Worm (Caenorhabditis elegans) whole organism, late embryonic: ENCODE results near the gene C02F5.10.

ENCODE experiments used
- C08G9.2 ChIP-seq: sonication (generic microtip); optimal IDR thresholded peaks from 2 replicates; lab custom pipeline; 2016; ENCODE audit warnings: mild to moderate bottlenecking, missing genetic modification characterization, moderate library complexity, missing compliant biosample characterization
- C38D4.7 ChIP-seq: fragments of 200-800 bp; sonication (Bioruptor generic); optimal IDR thresholded peaks from 2 replicates; lab custom pipeline; 2018; ENCODE audit warnings: mild to moderate bottlenecking, missing genetic modification characterization, moderate library complexity, missing compliant biosample characterization
- F13H6.1 ChIP-seq: sonication (generic microtip); optimal IDR thresholded peaks from 2 replicates; lab custom pipeline; 2016; ENCODE audit warnings: missing genetic modification characterization, missing compliant biosample characterization
- T23F11.4 ChIP-seq: fragments of 200-800 bp; sonication (Bioruptor generic); optimal IDR thresholded peaks from 2 replicates; lab custom pipeline; 2018; ENCODE audit warnings: mild to moderate bottlenecking, missing genetic modification characterization, missing compliant biosample characterization
- Y22D7AL.16 ChIP-seq: sonication (generic microtip); optimal IDR thresholded peaks from 2 replicates; lab custom pipeline; 2016; ENCODE audit warnings: missing genetic modification characterization, missing compliant biosample characterization
- ahr-1 ChIP-seq: sonication (generic microtip); optimal IDR thresholded peaks from 2 replicates; lab custom pipeline; 2016; ENCODE audit warnings: missing genetic modification characterization, missing compliant biosample characterization
- ceh-14 ChIP-seq: sonication (generic microtip); optimal IDR thresholded peaks from 2 replicates; lab custom pipeline; 2016; ENCODE audit warnings: missing genotype, missing genetic modification characterization, missing compliant biosample characterization
- ceh-18 ChIP-seq: sonication (generic microtip); optimal IDR thresholded peaks from 2 replicates; lab custom pipeline; 2016; ENCODE audit warnings: missing genetic modification characterization, missing compliant biosample characterization
- ceh-19 ChIP-seq: fragments of 200-800 bp; sonication (Bioruptor generic); optimal IDR thresholded peaks from 2 replicates; lab custom pipeline; 2018; ENCODE audit warnings: mild to moderate bottlenecking, missing genetic modification characterization, missing compliant biosample characterization
- ceh-24 ChIP-seq: sonication (generic microtip); optimal IDR thresholded peaks from 2 replicates; lab custom pipeline; 2016; ENCODE audit warnings: mild to moderate bottlenecking, missing genetic modification characterization, missing compliant biosample characterization
- ceh-31 ChIP-seq: sonication (generic microtip); optimal IDR thresholded peaks from 2 replicates; lab custom pipeline; 2016; ENCODE audit warnings: missing genetic modification characterization, missing compliant biosample characterization
- ceh-34 ChIP-seq: sonication (generic microtip); optimal IDR thresholded peaks from 2 replicates; lab custom pipeline; 2016; ENCODE audit warnings: mild to moderate bottlenecking, missing genetic modification characterization, missing compliant biosample characterization
- ceh-45 ChIP-seq: fragments of 200-800 bp; sonication (Bioruptor generic); IDR thresholded peaks from 2 replicates; pipeline ENCODE4 v1.3.6; 2022; ENCODE audit warnings: missing genetic modification reagents, missing genetic modification characterization, missing compliant biosample characterization
- ceh-6 ChIP-seq: fragments of 200-800 bp; sonication (Bioruptor generic); optimal IDR thresholded peaks from 2 replicates; lab custom pipeline; 2018; ENCODE audit warnings: mild to moderate bottlenecking, missing genetic modification characterization, missing compliant biosample characterization
- dmd-4 ChIP-seq: sonication (generic microtip); optimal IDR thresholded peaks from 2 replicates; lab custom pipeline; 2016; ENCODE audit warnings: borderline replicate concordance, missing genetic modification characterization, missing compliant biosample characterization
- ets-4 ChIP-seq: sonication (generic microtip); optimal IDR thresholded peaks from 2 replicates; lab custom pipeline; 2016; ENCODE audit warnings: missing genetic modification characterization, missing compliant biosample characterization
- eyg-1 ChIP-seq: sonication (generic microtip); optimal IDR thresholded peaks from 2 replicates; lab custom pipeline; 2016; ENCODE audit warnings: missing genotype, missing genetic modification characterization, missing compliant biosample characterization
- fax-1 ChIP-seq: sonication (generic microtip); optimal IDR thresholded peaks from 2 replicates; lab custom pipeline; 2016; ENCODE audit warnings: missing genotype, missing genetic modification characterization, missing compliant biosample characterization
- fkh-10 ChIP-seq: fragments of 150-350 bp; optimal IDR thresholded peaks from 2 replicates; lab custom pipeline; 2014; ENCODE audit warnings: missing biosample characterization, missing genetic modification reagents, missing genetic modification characterization
- hlh-13 ChIP-seq: fragments of 200-800 bp; sonication (Bioruptor generic); optimal IDR thresholded peaks from 2 replicates; lab custom pipeline; 2018; ENCODE audit warnings: mild to moderate bottlenecking, missing genetic modification characterization, missing compliant biosample characterization
- hlh-30 ChIP-seq: sonication (generic microtip); optimal IDR thresholded peaks from 2 replicates; lab custom pipeline; 2017; ENCODE audit warnings: antibody characterized with exemption, missing genetic modification characterization, missing compliant biosample characterization; ENCODE audit not compliant: insufficient read depth
- lim-6 ChIP-seq: sonication (generic microtip); optimal IDR thresholded peaks from 2 replicates; lab custom pipeline; 2016; ENCODE audit warnings: missing genetic modification characterization, missing compliant biosample characterization
- madf-2 ChIP-seq: sonication (generic microtip); optimal IDR thresholded peaks from 2 replicates; lab custom pipeline; 2017; ENCODE audit warnings: missing genetic modification characterization, missing compliant biosample characterization
- mec-3 ChIP-seq: sonication (generic microtip); optimal IDR thresholded peaks from 2 replicates; lab custom pipeline; 2016; ENCODE audit warnings: borderline replicate concordance, missing genetic modification characterization, missing compliant biosample characterization
- nfya-1 ChIP-seq: sonication (generic microtip); optimal IDR thresholded peaks from 2 replicates; lab custom pipeline; 2017; ENCODE audit warnings: missing genetic modification characterization, mild to moderate bottlenecking, missing compliant biosample characterization, antibody characterized with exemption, moderate library complexity
- nhr-232 ChIP-seq: sonication (generic microtip); optimal IDR thresholded peaks from 2 replicates; lab custom pipeline; 2016; ENCODE audit warnings: missing genetic modification characterization, missing compliant biosample characterization
- odd-2 ChIP-seq: sonication (generic microtip); optimal IDR thresholded peaks from 2 replicates; lab custom pipeline; 2017; ENCODE audit warnings: antibody characterized with exemption, mild to moderate bottlenecking, missing genetic modification characterization, missing compliant biosample characterization
- pat-9 ChIP-seq: fragments of 200-800 bp; sonication (Bioruptor generic); optimal IDR thresholded peaks from 2 replicates; lab custom pipeline; 2018; ENCODE audit warnings: mild to moderate bottlenecking, missing genetic modification characterization, moderate library complexity, missing compliant biosample characterization
- pax-1 ChIP-seq: fragments of 150-350 bp; optimal IDR thresholded peaks from 2 replicates; lab custom pipeline; 2014; ENCODE audit warnings: missing biosample characterization, missing genetic modification characterization
- pqm-1 ChIP-seq: sonication (generic microtip); optimal IDR thresholded peaks from 2 replicates; lab custom pipeline; 2016; ENCODE audit warnings: missing genetic modification characterization, missing compliant biosample characterization
- ref-2 ChIP-seq: sonication (generic microtip); optimal IDR thresholded peaks from 2 replicates; lab custom pipeline; 2016; ENCODE audit warnings: missing genetic modification characterization, missing compliant biosample characterization
- rnt-1 ChIP-seq: sonication (generic microtip); optimal IDR thresholded peaks from 2 replicates; lab custom pipeline; 2016; ENCODE audit warnings: missing genetic modification characterization, missing compliant biosample characterization
- sox-4 ChIP-seq: sonication (generic microtip); optimal IDR thresholded peaks from 2 replicates; lab custom pipeline; 2017; ENCODE audit warnings: mild to moderate bottlenecking, missing genetic modification characterization, inconsistent platforms, missing compliant biosample characterization
- tbx-2 ChIP-seq: sonication (generic microtip); optimal IDR thresholded peaks from 2 replicates; lab custom pipeline; 2016; ENCODE audit warnings: missing genetic modification characterization, missing compliant biosample characterization
- ttx-3 ChIP-seq: sonication (generic microtip); optimal IDR thresholded peaks from 2 replicates; lab custom pipeline; 2016; ENCODE audit warnings: missing genetic modification reagents, missing genetic modification characterization, missing compliant biosample characterization
- unc-42 ChIP-seq: sonication (generic microtip); optimal IDR thresholded peaks from 2 replicates; lab custom pipeline; 2016; ENCODE audit warnings: missing genotype, missing genetic modification characterization, missing compliant biosample characterization
- unc-55 ChIP-seq: sonication (generic microtip); optimal IDR thresholded peaks from 2 replicates; lab custom pipeline; 2017; ENCODE audit warnings: missing biosample characterization, missing genetic modification reagents, missing genetic modification characterization
- unc-86 ChIP-seq: sonication (generic microtip); optimal IDR thresholded peaks from 2 replicates; lab custom pipeline; 2016; ENCODE audit warnings: missing genetic modification characterization, missing compliant biosample characterization
- zip-5 ChIP-seq: sonication (generic microtip); optimal IDR thresholded peaks from 2 replicates; lab custom pipeline; 2016; ENCODE audit warnings: missing genetic modification characterization, missing compliant biosample characterization
- ztf-16 ChIP-seq: sonication (generic microtip); optimal IDR thresholded peaks from 2 replicates; lab custom pipeline; 2017; ENCODE audit warnings: missing genetic modification characterization, missing compliant biosample characterization

The C02F5.10 gene

DNA sequence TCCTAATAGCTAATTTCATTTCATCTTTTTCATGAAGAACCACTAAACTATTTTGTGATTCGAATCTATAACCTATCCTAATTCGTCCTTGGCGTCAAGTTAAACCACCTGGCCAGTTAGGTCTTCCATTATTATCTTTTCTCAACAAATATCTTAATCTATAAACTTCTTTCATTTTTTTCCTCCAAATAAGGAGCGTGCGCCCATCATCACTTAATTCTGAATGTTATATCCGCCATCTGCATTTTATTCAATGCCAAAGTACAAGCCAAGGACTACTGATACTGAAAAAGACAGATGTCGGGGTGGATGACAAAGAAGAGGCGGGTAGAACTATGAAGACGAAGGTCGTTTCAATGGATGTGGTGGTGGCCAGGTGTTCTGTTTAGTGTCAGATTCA is 20.4 kb downstream of the C02F5.10 start:
- TF ChIP-seq madf-2: no peak
- TF ChIP-seq, all 69 proteins: peak for 0

DNA sequence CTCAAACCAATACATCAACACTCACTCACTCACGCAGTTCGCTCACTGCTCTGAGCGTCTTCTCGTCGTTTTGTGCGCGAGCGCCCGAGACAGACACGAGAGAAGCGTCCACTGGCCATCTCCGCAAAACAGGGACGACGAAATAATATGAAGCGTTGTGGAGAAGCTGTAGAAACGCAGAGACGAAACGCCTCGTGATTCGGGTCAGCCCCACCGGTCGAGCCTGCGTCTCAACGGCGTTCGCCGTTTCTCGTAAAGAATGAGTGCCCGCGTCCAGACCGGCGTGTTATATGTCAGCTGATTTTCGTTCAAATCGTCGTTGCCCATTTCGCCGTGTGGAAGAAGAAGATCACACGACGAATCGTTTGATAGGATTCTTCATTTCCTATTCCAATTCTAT is 21.8 kb downstream of the C02F5.10 start, which contains the start of gene fbxl-1:
fbxl-1 (plus strand) TSS at position 320 of the 400 bp plus-strand sequence.
- TF ChIP-seq hlh-30 (tag; lab: Kevin White, UChicago) (peak; percentile 95), ceh-14 (tag; lab: Kevin White, UChicago) (peak; percentile 13), ztf-16 (peak; percentile 16), F13H6.1 (tag; lab: Kevin White, UChicago) (peak; percentile 13), ceh-45 (no peak), ttx-3 (tag; lab: Kevin White, UChicago) (no peak), ceh-34 (peak; percentile 73), ceh-18 (peak; percentile 57), ets-4 (tag; lab: Kevin White, UChicago) (no peak), tbx-2 (peak; percentile 66), T23F11.4 (GFP tag; lab: Kevin White, UChicago) (no peak), unc-42 (tag; lab: Kevin White, UChicago) (peak; percentile 1), ceh-31 (tag; lab: Kevin White, UChicago) (peak; percentile 58), rnt-1 (tag; lab: Kevin White, UChicago) (peak; percentile 57), hlh-13 (no peak), nfya-1 (tag; lab: Kevin White, UChicago) (peak; percentile 52), unc-55 (GFP tag; lab: Kevin White, UChicago) (peak; percentile 77), sox-4 (tag; lab: Kevin White, UChicago) (no peak)

DNA sequence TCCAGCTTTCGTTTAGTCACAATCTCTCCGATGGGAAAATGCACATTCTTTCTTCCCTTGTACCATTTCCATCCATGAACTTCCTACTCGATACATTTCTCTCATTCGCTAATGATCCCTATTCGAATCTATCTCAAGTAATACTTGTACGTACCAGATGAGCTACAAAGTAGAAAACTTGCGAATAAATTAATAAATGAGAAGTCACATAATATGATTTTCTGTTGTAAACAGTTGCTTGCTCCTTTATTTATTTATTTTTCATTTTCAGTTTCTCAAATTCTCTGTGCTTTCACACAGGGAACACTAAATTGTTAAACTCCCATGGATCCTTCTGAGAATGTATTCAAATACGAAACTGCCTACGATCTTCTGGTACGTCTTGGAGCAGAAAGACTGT is 23.1 kb downstream of the C02F5.10 start, which contains the start of gene rfs-1:
rfs-1 (plus strand) TSS at position 301 of the 400 bp plus-strand sequence.
- no peak for TF ChIP-seq ceh-6 (GFP tag; lab: Kevin White, UChicago)
- no peak for TF ChIP-seq madf-2
- no peak for TF ChIP-seq ceh-34
- no peak for TF ChIP-seq fax-1
- TF ChIP-seq ceh-19: no peak
- TF ChIP-seq ref-2 (tag; lab: Kevin White, UChicago): no peak
- no peak for TF ChIP-seq lim-6 (tag; lab: Kevin White, UChicago)
- TF ChIP-seq ttx-3 (tag; lab: Kevin White, UChicago): no peak
- TF ChIP-seq pax-1 (tag; lab: Kevin White, UChicago): no peak
- TF ChIP-seq ets-4 (tag; lab: Kevin White, UChicago): no peak
- TF ChIP-seq dmd-4: no peak

DNA sequence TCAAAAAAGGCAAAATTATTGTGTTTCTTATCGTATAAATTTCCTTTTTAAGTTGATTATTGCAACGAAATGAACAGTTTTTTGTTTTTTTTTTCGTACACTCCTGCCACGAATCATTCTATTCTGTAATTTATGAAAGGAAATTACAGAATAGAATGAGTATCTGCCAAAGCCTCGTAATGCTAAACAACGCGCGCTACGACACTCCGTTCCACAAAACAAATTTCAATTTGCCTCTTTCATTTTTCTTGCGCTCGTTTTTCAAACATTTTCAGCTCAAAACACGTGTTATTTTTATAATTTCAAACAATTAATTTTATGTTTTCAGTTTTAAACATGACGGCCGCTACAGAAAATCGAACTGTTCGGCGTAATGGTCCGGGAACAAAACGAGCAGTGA is 24.5 kb downstream of the C02F5.10 start, which contains the start of gene mob-4:
mob-4 (plus strand) TSS at position 329 of the 400 bp plus-strand sequence.
- no peak for TF ChIP-seq ceh-24
- TF ChIP-seq unc-55 (GFP tag; lab: Kevin White, UChicago): no peak
- no peak for TF ChIP-seq pqm-1 (tag; lab: Kevin White, UChicago)
- TF ChIP-seq fkh-10: no peak
- TF ChIP-seq ahr-1 (tag; lab: Kevin White, UChicago): no peak
- TF ChIP-seq ttx-3 (tag; lab: Kevin White, UChicago): no peak
- TF ChIP-seq nhr-232 (tag; lab: Kevin White, UChicago): no peak
- TF ChIP-seq C08G9.2 (tag; lab: Kevin White, UChicago): no peak
- TF ChIP-seq eyg-1 (tag; lab: Kevin White, UChicago): no peak
- no peak for TF ChIP-seq unc-86 (tag; lab: Kevin White, UChicago)
- no peak for TF ChIP-seq ets-4 (tag; lab: Kevin White, UChicago)
- TF ChIP-seq ceh-31 (tag; lab: Kevin White, UChicago): no peak
- TF ChIP-seq odd-2 (tag; lab: Kevin White, UChicago): no peak
- TF ChIP-seq Y22D7AL.16 (tag; lab: Kevin White, UChicago): no peak
- no peak for TF ChIP-seq mec-3 (tag; lab: Kevin White, UChicago)
- TF ChIP-seq hlh-30 (tag; lab: Kevin White, UChicago): no peak
- no peak for TF ChIP-seq dmd-4
- no peak for TF ChIP-seq pat-9 (tag; lab: Kevin White, UChicago)
- TF ChIP-seq C38D4.7 (GFP tag; lab: Kevin White, UChicago): no peak
- no peak for TF ChIP-seq zip-5 (tag; lab: Kevin White, UChicago)
- TF ChIP-seq, all 69 proteins: peak for 0
